Fruit fly (Drosophila melanogaster) whole organism: ENCODE data around the gene rec.

Source experiments
- CG8478 ChIP-seq: fragments of >200 bp; optimal IDR thresholded peaks from 2 replicates; lab custom pipeline; 2018; ENCODE audit warnings: inconsistent platforms
- Dll ChIP-seq: fragments of >200 bp; optimal IDR thresholded peaks from 2 replicates; lab custom pipeline; 2017
- EcR ChIP-seq, 2 experiments: fragments of >200 bp; optimal IDR thresholded peaks; 2 replicates each; lab custom pipeline; 2017; ENCODE audit warnings: missing biosample characterization in 2 of 2, missing genetic modification characterization in 2 of 2, missing genetic modification reagents in 2 of 2
- pan ChIP-seq: fragments of >200 bp; optimal IDR thresholded peaks from 2 replicates; lab custom pipeline; 2017
- psq ChIP-seq: fragments of >200 bp; optimal IDR thresholded peaks from 2 replicates; lab custom pipeline; 2017
- usp ChIP-seq: fragments of >200 bp; optimal IDR thresholded peaks from 2 replicates; lab custom pipeline; 2017; ENCODE audit warnings: missing biosample characterization, missing genetic modification characterization, mixed read lengths

rec gene

dm6 chr3R:15832525-15832924 is at the start of gene rec:
Gene rec (minus strand): TSS chr3R:15832632.
- TF ChIP-seq psq (lab: Kevin White, UChicago) (no peak), usp (GFP tag; lab: Kevin White, UChicago) (no peak), CG8478 (lab: Kevin White, UChicago) (no peak), EcR (GFP tag; optimal IDR thresholded peaks at IDR 0.05; lab: Kevin White, UChicago) (no peak), pan (lab: Kevin White, UChicago) (no peak), Dll (lab: Kevin White, UChicago) (no peak)

dm6 chr3R:15875611-15876010 is 43.2 kb upstream of the rec start, which contains the start of gene CG31183:
Gene CG31183 (minus strand): TSS chr3R:15875939.
- TF ChIP-seq CG8478 (lab: Kevin White, UChicago) (no peak), pan (lab: Kevin White, UChicago) (no peak), psq (lab: Kevin White, UChicago) (no peak), usp (GFP tag; lab: Kevin White, UChicago) (no peak), EcR (GFP tag; optimal IDR thresholded peaks at IDR 0.05; lab: Kevin White, UChicago) (no peak)

- TF ChIP-seq EcR (GFP tag; optimal IDR thresholded peaks at IDR 0.05; lab: Kevin White, UChicago) (no peak), pan (lab: Kevin White, UChicago) (no peak), usp (GFP tag; lab: Kevin White, UChicago) (no peak), psq (lab: Kevin White, UChicago) (no peak), Dll (lab: Kevin White, UChicago) (no peak), CG8478 (lab: Kevin White, UChicago) (no peak)
Measured at dm6 chr3R:15872829-15873440, 40.5 kb upstream of the rec start.

dm6 chr3R:15859896-15860295 is 27.5 kb upstream of the rec start, which contains the start of gene CG9632:
Gene CG9632 (plus strand): TSS chr3R:15860196.
- no peak for TF ChIP-seq pan (lab: Kevin White, UChicago)
- TF ChIP-seq Dll (lab: Kevin White, UChicago): no peak
- TF ChIP-seq EcR (GFP tag; optimal IDR thresholded peaks at IDR 0.05; lab: Kevin White, UChicago): no peak
- TF ChIP-seq usp (GFP tag; lab: Kevin White, UChicago): no peak
- no peak for TF ChIP-seq psq (lab: Kevin White, UChicago)
- no peak for TF ChIP-seq CG8478 (lab: Kevin White, UChicago)

- TF ChIP-seq Dll (lab: Kevin White, UChicago): no peak
- no peak for TF ChIP-seq psq (lab: Kevin White, UChicago)
Measured at dm6 chr3R:15857189-15857767, 24.8 kb upstream of the rec start, which contains the start of gene Hmt-1. Gene Hmt-1 (minus strand): TSS chr3R:15857470.

dm6 chr3R:15853347-15853746 is 20.9 kb upstream of the rec start, which contains the start of gene cv-d:
Gene cv-d (minus strand): TSS chr3R:15853581.
- TF ChIP-seq pan (lab: Kevin White, UChicago) (no peak), EcR (GFP tag; optimal IDR thresholded peaks at IDR 0.05; lab: Kevin White, UChicago) (no peak), CG8478 (lab: Kevin White, UChicago) (no peak), psq (lab: Kevin White, UChicago) (no peak), usp (GFP tag; lab: Kevin White, UChicago) (no peak), Dll (lab: Kevin White, UChicago) (no peak)

- TF ChIP-seq CG8478 (lab: Kevin White, UChicago) (no peak), usp (GFP tag; lab: Kevin White, UChicago) (no peak), psq (lab: Kevin White, UChicago) (no peak), pan (lab: Kevin White, UChicago) (no peak), EcR (GFP tag; optimal IDR thresholded peaks at IDR 0.05; lab: Kevin White, UChicago) (no peak), Dll (lab: Kevin White, UChicago) (no peak)
Measured at dm6 chr3R:15851912-15852311, 19.5 kb upstream of the rec start.

- TF ChIP-seq psq (lab: Kevin White, UChicago): no peak
- no peak for TF ChIP-seq usp (GFP tag; lab: Kevin White, UChicago)
- TF ChIP-seq EcR (GFP tag; optimal IDR thresholded peaks at IDR 0.05; lab: Kevin White, UChicago): no peak
- no peak for TF ChIP-seq pan (lab: Kevin White, UChicago)
- TF ChIP-seq CG8478 (lab: Kevin White, UChicago): no peak
- no peak for TF ChIP-seq Dll (lab: Kevin White, UChicago)
Measured at dm6 chr3R:15846234-15846633, 13.8 kb upstream of the rec start, which contains the start of gene CG4546. Gene CG4546 (plus strand): TSS chr3R:15846534.

- no peak for TF ChIP-seq Dll (lab: Kevin White, UChicago)
- no peak for TF ChIP-seq psq (lab: Kevin White, UChicago)
- TF ChIP-seq pan (lab: Kevin White, UChicago): no peak
- TF ChIP-seq EcR (GFP tag; optimal IDR thresholded peaks at IDR 0.05; lab: Kevin White, UChicago): no peak
- TF ChIP-seq CG8478 (lab: Kevin White, UChicago): no peak
- no peak for TF ChIP-seq usp (GFP tag; lab: Kevin White, UChicago)
Measured at dm6 chr3R:15839294-15839693, 6.9 kb upstream of the rec start, which contains the start of gene Pbp45. Gene Pbp45 (minus strand): TSS chr3R:15839515.

dm6 chr3R:15836864-15837824 is 4.7 kb upstream of the rec start, which contains the start of the genes ND-23 and spn-E:
Gene ND-23 (minus strand): TSS chr3R:15837117.
Gene spn-E (plus strand): TSS chr3R:15837419.
- no peak for TF ChIP-seq pan (lab: Kevin White, UChicago)
- TF ChIP-seq CG8478 (lab: Kevin White, UChicago): no peak
- TF ChIP-seq psq (lab: Kevin White, UChicago): no peak
- no peak for TF ChIP-seq EcR (GFP tag; optimal IDR thresholded peaks at IDR 0.05; lab: Kevin White, UChicago)
- TF ChIP-seq usp (GFP tag; lab: Kevin White, UChicago): no peak
- TF ChIP-seq Dll (lab: Kevin White, UChicago): no peak
